Fruit fly (Drosophila melanogaster) whole organism, embryonic: Measurements from ENCODE around the gene Ctr1B.

Experiments
- eve ChIP-seq, 2 experiments: fragments of >200 bp; optimal IDR thresholded peaks; 2 replicates each; lab custom pipeline; 2017; ENCODE audit warnings: missing biosample characterization in 2 of 2, missing genetic modification characterization in 2 of 2
- lola ChIP-seq, 3 experiments: fragments of >200 bp in 2 of 3; fragments of 200-800 bp in 1 of 3; sonication (Bioruptor generic) in 1 of 3; optimal IDR thresholded peaks; 2 replicates each; lab custom pipeline; 2017 to 2019; ENCODE audit warnings: missing biosample characterization in 3 of 3, missing genetic modification characterization in 3 of 3, mild to moderate bottlenecking in 1 of 3, moderate library complexity in 1 of 3

- TF ChIP-seq eve (GFP tag; optimal IDR thresholded peaks at IDR 0.05; lab: Kevin White, UChicago) (no peak), lola (GFP tag; optimal IDR thresholded peaks at IDR 0.05; lab: Kevin White, UChicago) (no peak)
Observed at dm6 chr3R:8290940-8291339, 26.5 kb upstream of the Ctr1B start, which contains the start of gene CG31464.
